Fruit fly (Drosophila melanogaster) whole organism, embryonic: ENCODE data around the gene CG3703.

ENCODE experiments used
- B-H2 ChIP-seq: fragments of 200-800 bp; sonication (Bioruptor generic); optimal IDR thresholded peaks from 2 replicates; lab custom pipeline; 2018; ENCODE audit warnings: missing biosample characterization, mild to moderate bottlenecking, missing genetic modification characterization
- CG10147 ChIP-seq: fragments of 200-800 bp; sonication (Bioruptor generic); optimal IDR thresholded peaks from 2 replicates; lab custom pipeline; 2019; ENCODE audit warnings: missing biosample characterization, mild to moderate bottlenecking, missing genetic modification characterization, moderate library complexity
- CG10321 ChIP-seq: fragments of 200-800 bp; sonication (Bioruptor generic); IDR thresholded peaks from 2 replicates; pipeline ENCODE4 v1.3.6; 2022; ENCODE audit warnings: missing biosample characterization, missing genetic modification characterization
- CG11695 ChIP-seq: fragments of 200-800 bp; sonication (Bioruptor generic); IDR thresholded peaks from 3 replicates; pipeline ENCODE4 v1.3.6; 2022; ENCODE audit warnings: missing biosample characterization, missing genetic modification characterization
- CG11723 ChIP-seq: fragments of 200-800 bp; sonication (Bioruptor generic); optimal IDR thresholded peaks from 2 replicates; lab custom pipeline; 2017; ENCODE audit warnings: missing biosample characterization, mild to moderate bottlenecking, missing genetic modification characterization
- CG12659 ChIP-seq: fragments of 200-800 bp; sonication (Bioruptor generic); optimal IDR thresholded peaks from 3 replicates; lab custom pipeline; 2017; ENCODE audit warnings: mild to moderate bottlenecking, missing biosample characterization, missing genetic modification reagents, missing genetic modification characterization
- CG15601 ChIP-seq: fragments of 200-800 bp; sonication (Bioruptor generic); optimal IDR thresholded peaks from 3 replicates; lab custom pipeline; 2019; ENCODE audit warnings: missing biosample characterization, mild to moderate bottlenecking, missing genetic modification characterization, moderate library complexity
- CG1603 ChIP-seq: fragments of 200-800 bp; sonication (Bioruptor generic); optimal IDR thresholded peaks from 2 replicates; lab custom pipeline; 2019; ENCODE audit warnings: missing biosample characterization, mild to moderate bottlenecking, missing genetic modification characterization, moderate library complexity
- CG2889 ChIP-seq: fragments of 200-800 bp; sonication (Bioruptor generic); IDR thresholded peaks from 3 replicates; pipeline ENCODE4 v1.3.6; 2022; ENCODE audit warnings: missing biosample characterization, missing genetic modification characterization
- CG32532 ChIP-seq: fragments of 200-800 bp; sonication (Bioruptor generic); IDR thresholded peaks from 2 replicates; pipeline ENCODE4 v1.3.6; 2022; ENCODE audit warnings: missing biosample characterization, missing genetic modification characterization
- CG3726 ChIP-seq: fragments of 200-800 bp; sonication (Bioruptor generic); IDR thresholded peaks from 3 replicates; pipeline ENCODE4, ENCODE4 v1.3.6; 2022; ENCODE audit warnings: missing biosample characterization, missing genetic modification characterization
- CG4820 ChIP-seq: fragments of 200-800 bp; sonication (Bioruptor generic); optimal IDR thresholded peaks from 3 replicates; lab custom pipeline; 2016; ENCODE audit warnings: missing biosample characterization, missing genetic modification characterization
- CG6654 ChIP-seq: fragments of 200-800 bp; sonication (Bioruptor generic); optimal IDR thresholded peaks from 2 replicates; lab custom pipeline; 2017; ENCODE audit warnings: missing biosample characterization, mild to moderate bottlenecking, missing genetic modification characterization
- CG6813 ChIP-seq: fragments of 200-800 bp; sonication (Bioruptor generic); optimal IDR thresholded peaks from 2 replicates; lab custom pipeline; 2017; ENCODE audit warnings: missing biosample characterization, missing genetic modification characterization, mild to moderate bottlenecking, moderate library complexity, missing genetic modification reagents
- CG7786 ChIP-seq: fragments of 200-800 bp; sonication (Bioruptor generic); optimal IDR thresholded peaks from 2 replicates; lab custom pipeline; 2016; ENCODE audit warnings: missing biosample characterization, missing genetic modification characterization
- CG8944 ChIP-seq: fragments of 200-800 bp; sonication (Bioruptor generic); optimal IDR thresholded peaks from 3 replicates; lab custom pipeline; 2016; ENCODE audit warnings: missing biosample characterization, missing genetic modification characterization
- Chrac-16 ChIP-seq: fragments of 200-800 bp; sonication (Bioruptor generic); optimal IDR thresholded peaks from 3 replicates; lab custom pipeline; 2016; ENCODE audit warnings: missing biosample characterization, missing genetic modification characterization
- Dip3 ChIP-seq: fragments of 200-800 bp; sonication (Bioruptor generic); optimal IDR thresholded peaks from 3 replicates; lab custom pipeline; 2016; ENCODE audit warnings: missing biosample characterization, missing genetic modification characterization
- ERR ChIP-seq: fragments of 200-800 bp; sonication (Bioruptor generic); optimal IDR thresholded peaks from 2 replicates; lab custom pipeline; 2016; ENCODE audit warnings: missing biosample characterization, missing genetic modification characterization
- Hr39 ChIP-seq: fragments of >200 bp; optimal IDR thresholded peaks from 2 replicates; lab custom pipeline; 2017
- Neu2 ChIP-seq: fragments of 200-800 bp; sonication (Bioruptor generic); optimal IDR thresholded peaks from 3 replicates; lab custom pipeline; 2016; ENCODE audit warnings: missing biosample characterization, missing genetic modification characterization, borderline replicate concordance
- Ptx1 ChIP-seq: fragments of 200-800 bp; sonication (Bioruptor generic); IDR thresholded peaks from 2 replicates; pipeline ENCODE4 v1.3.6; 2022; ENCODE audit warnings: missing biosample characterization, missing genetic modification characterization
- Taf1 ChIP-seq: fragments of 200-800 bp; sonication (Bioruptor generic); IDR thresholded peaks from 2 replicates; pipeline ENCODE4 v1.3.6; 2022; ENCODE audit warnings: missing biosample characterization, missing genetic modification characterization
- Vsx1 ChIP-seq: fragments of 200-800 bp; sonication (Bioruptor generic); optimal IDR thresholded peaks from 2 replicates; lab custom pipeline; 2017; ENCODE audit warnings: missing biosample characterization, mild to moderate bottlenecking, missing genetic modification characterization, missing genetic modification reagents
- ab ChIP-seq: fragments of 200-800 bp; sonication (Bioruptor generic); optimal IDR thresholded peaks from 2 replicates; lab custom pipeline; 2016; ENCODE audit warnings: missing biosample characterization, missing genetic modification characterization
- al ChIP-seq: fragments of 200-800 bp; sonication (Bioruptor generic); IDR thresholded peaks from 2 replicates; pipeline ENCODE4 v1.3.6; 2022; ENCODE audit warnings: missing biosample characterization, missing genetic modification characterization
- ato ChIP-seq: fragments of 200-800 bp; sonication (Bioruptor generic); IDR thresholded peaks from 2 replicates; pipeline ENCODE4 v1.3.6; 2022; ENCODE audit warnings: missing biosample characterization, missing genetic modification characterization; ENCODE audit not compliant: partially characterized antibody
- az2 ChIP-seq: fragments of 200-800 bp; sonication (Bioruptor generic); optimal IDR thresholded peaks from 3 replicates; lab custom pipeline; 2016; ENCODE audit warnings: missing biosample characterization, missing genetic modification characterization
- bab2 ChIP-seq: fragments of 200-800 bp; sonication (Bioruptor generic); optimal IDR thresholded peaks from 2 replicates; lab custom pipeline; 2016; ENCODE audit warnings: missing biosample characterization, missing genetic modification characterization
- corto ChIP-seq: fragments of 200-800 bp; sonication (Bioruptor generic); optimal IDR thresholded peaks from 2 replicates; lab custom pipeline; 2016; ENCODE audit warnings: missing biosample characterization, mild to moderate bottlenecking, missing genetic modification characterization, moderate library complexity
- crp ChIP-seq, 2 experiments: fragments of 200-800 bp; sonication (Bioruptor generic); optimal IDR thresholded peaks; 2 replicates in 1 of 2; 3 replicates in 1 of 2; lab custom pipeline; 2017; ENCODE audit warnings: missing biosample characterization in 2 of 2, missing genetic modification characterization in 2 of 2, mild to moderate bottlenecking in 1 of 2, moderate library complexity in 1 of 2
- danr ChIP-seq: fragments of 200-800 bp; sonication (Bioruptor generic); IDR thresholded peaks from 2 replicates; pipeline ENCODE4 v1.3.6; 2022; ENCODE audit warnings: missing biosample characterization, missing genetic modification characterization
- dati ChIP-seq: fragments of 200-800 bp; sonication (Bioruptor generic); IDR thresholded peaks from 2 replicates; pipeline ENCODE4 v1.3.6; 2022; ENCODE audit warnings: missing biosample characterization, missing genetic modification characterization
- emc ChIP-seq: fragments of 200-800 bp; sonication (Bioruptor generic); optimal IDR thresholded peaks from 2 replicates; lab custom pipeline; 2016; ENCODE audit warnings: missing biosample characterization, missing genetic modification characterization
- ems ChIP-seq: fragments of 200-800 bp; sonication (Bioruptor generic); optimal IDR thresholded peaks from 3 replicates; lab custom pipeline; 2016; ENCODE audit warnings: missing biosample characterization, missing genetic modification characterization
- eyg ChIP-seq: fragments of 200-800 bp; sonication (Bioruptor generic); optimal IDR thresholded peaks from 3 replicates; lab custom pipeline; 2016; ENCODE audit warnings: missing biosample characterization, missing genetic modification characterization
- ftz-f1 ChIP-seq: fragments of 200-800 bp; sonication (Bioruptor generic); optimal IDR thresholded peaks from 2 replicates; lab custom pipeline; 2016; ENCODE audit warnings: missing biosample characterization, missing genetic modification characterization
- gcm2 ChIP-seq: fragments of 200-800 bp; sonication (Bioruptor generic); optimal IDR thresholded peaks from 2 replicates; lab custom pipeline; 2016; ENCODE audit warnings: missing biosample characterization, missing genetic modification characterization
- hb ChIP-seq: fragments of 200-800 bp; sonication (Bioruptor generic); IDR thresholded peaks from 3 replicates; pipeline ENCODE4 v1.3.6; 2022; ENCODE audit warnings: missing biosample characterization, missing genetic modification characterization; ENCODE audit not compliant: partially characterized antibody
- odd ChIP-seq: fragments of 200-800 bp; sonication (Bioruptor generic); optimal IDR thresholded peaks from 2 replicates; lab custom pipeline; 2017; ENCODE audit warnings: missing biosample characterization, mild to moderate bottlenecking, missing genetic modification characterization
- pan ChIP-seq, 4 experiments: fragments of >200 bp in 3 of 4; fragments of 200-800 bp in 1 of 4; sonication (Bioruptor generic) in 1 of 4; optimal IDR thresholded peaks in 3 of 4; IDR thresholded peaks in 1 of 4; 2 replicates each; pipeline versions ENCODE4 v1.3.6 to Lab custom; 2017 to 2022; ENCODE audit warnings: missing biosample characterization in 2 of 4, missing genetic modification characterization in 2 of 4, mixed read lengths in 1 of 4
- pho ChIP-seq: fragments of 200-800 bp; sonication (Bioruptor generic); optimal IDR thresholded peaks from 2 replicates; lab custom pipeline; 2016; ENCODE audit warnings: missing biosample characterization, missing genetic modification characterization
- rib ChIP-seq: fragments of 200-800 bp; sonication (Bioruptor generic); IDR thresholded peaks from 2 replicates; pipeline ENCODE4 v1.3.6; 2022; ENCODE audit warnings: missing biosample characterization, missing genetic modification characterization
- row ChIP-seq: fragments of 200-800 bp; sonication (Bioruptor generic); IDR thresholded peaks from 3 replicates; pipeline ENCODE4 v1.3.6; 2022; ENCODE audit warnings: missing biosample characterization, missing genetic modification characterization
- sens ChIP-seq: fragments of 200-800 bp; sonication (Bioruptor generic); peaks from one replicate; lab custom pipeline; 2016; ENCODE audit warnings: missing biosample characterization, missing genetic modification characterization
- sens-2 ChIP-seq: fragments of 200-800 bp; sonication (Bioruptor generic); IDR thresholded peaks from 2 replicates; pipeline ENCODE4 v1.3.6; 2022; ENCODE audit warnings: missing biosample characterization, missing genetic modification characterization
- seq ChIP-seq: fragments of 200-800 bp; sonication (Bioruptor generic); IDR thresholded peaks from 2 replicates; pipeline ENCODE4 v1.3.6; 2022; ENCODE audit warnings: missing biosample characterization, missing genetic modification characterization
- tio ChIP-seq: fragments of 200-800 bp; sonication (Bioruptor generic); optimal IDR thresholded peaks from 2 replicates; lab custom pipeline; 2017; ENCODE audit warnings: missing biosample characterization, missing genetic modification characterization, inconsistent platforms
- twi ChIP-seq: fragments of 200-800 bp; optimal IDR thresholded peaks from 2 replicates; lab custom pipeline; 2019; ENCODE audit warnings: missing biosample characterization, mild to moderate bottlenecking, missing genetic modification characterization, moderate library complexity

The CG3703 gene

dm6 chrX:900725-901345 lies 44.7 kb downstream of the CG3703 start (continued):
- TF ChIP-seq Chrac-16 (peak; percentile 69), CG2889 (GFP tag; lab: Robert Waterston, UW) (0 out of 3 replicates have a peak, but pooled peaks have one; percentile 20), odd (GFP tag; lab: Kevin White, UChicago) (peak; percentile 52), twi (tag; lab: Kevin White, UChicago) (peak; percentile 33), Neu2 (no peak), CG12659 (GFP tag; lab: Kevin White, UChicago) (peak; percentile 71), CG8944 (peak; percentile 76), Hr39 (lab: Kevin White, UChicago) (no peak), CG6813 (GFP tag; lab: Kevin White, UChicago) (peak; percentile 63), CG10147 (GFP tag; lab: Kevin White, UChicago) (peak; percentile 62), dati (GFP tag; lab: Robert Waterston, UW) (0 out of 2 replicates have a peak, but pooled peaks have one; percentile 32), eyg (GFP tag; lab: Kevin White, UChicago) (peak; percentile 38), gcm2 (GFP tag; lab: Kevin White, UChicago) (peak; percentile 37), Ptx1 (GFP tag; lab: Robert Waterston, UW) (peak; percentile 89), row (GFP tag; lab: Robert Waterston, UW) (peak; percentile 95), ems (peak; percentile 65), sens-2 (GFP tag; lab: Robert Waterston, UW) (peak; percentile 53; the same call in 1 of the 2 replicates), B-H2 (GFP tag; lab: Kevin White, UChicago) (peak; percentile 30), tio (GFP tag; lab: Kevin White, UChicago) (peak; percentile 38), CG15601 (peak; percentile 45), bab2 (GFP tag; lab: Kevin White, UChicago) (peak; percentile 76), emc (GFP tag; lab: Kevin White, UChicago) (peak; percentile 48), ato (no peak), CG1603 (peak; percentile 93), corto (GFP tag; lab: Kevin White, UChicago) (peak; percentile 59), rib (GFP tag; lab: Robert Waterston, UW) (peak; percentile 61; the same call in 1 of the 2 replicates), CG11695 (GFP tag; lab: Robert Waterston, UW) (peak; percentile 83), CG7786 (GFP tag; lab: Kevin White, UChicago) (peak; percentile 78), CG11723 (GFP tag; lab: Kevin White, UChicago) (peak; percentile 60), pho (GFP tag; lab: Kevin White, UChicago) (peak; percentile 60), pan (optimal IDR thresholded peaks at IDR 0.05; lab: Kevin White, UChicago) (no peak), pan (GFP tag; optimal IDR thresholded peaks at IDR 0.05 in 1 of 2, IDR thresholded peaks at IDR 0.05 in 1 of 2) (peak in 1 of 2 experiments; percentile 84), ab (GFP tag; lab: Kevin White, UChicago) (no peak), Vsx1 (GFP tag; lab: Kevin White, UChicago) (peak; percentile 26), seq (GFP tag; lab: Robert Waterston, UW) (peak; percentile 83), sens (peak; percentile 97), ftz-f1 (no peak), crp (GFP tag; optimal IDR thresholded peaks at IDR 0.05; lab: Kevin White, UChicago) (peak in 1 of 2 experiments; percentile 20), az2 (GFP tag; lab: Kevin White, UChicago) (peak; percentile 82), Taf1 (0 out of 2 replicates have a peak, but pooled peaks have one; percentile 34), CG6654 (GFP tag; lab: Kevin White, UChicago) (peak; percentile 14), ERR (GFP tag; lab: Kevin White, UChicago) (peak; percentile 69), CG10321 (GFP tag; lab: Robert Waterston, UW) (peak; percentile 45; the same call in 1 of the 2 replicates), CG32532 (peak; percentile 81), hb (GFP tag; lab: Robert Waterston, UW) (no peak), Dip3 (GFP tag; lab: Kevin White, UChicago) (peak; percentile 62), al (GFP tag; lab: Robert Waterston, UW) (peak; percentile 52; the same call in 1 of the 2 replicates), CG3726 (GFP tag; lab: Robert Waterston, UW) (peak; percentile 58; the same call in 1 of the 3 replicates), CG4820 (GFP tag; lab: Kevin White, UChicago) (peak; percentile 61), danr (GFP tag; lab: Robert Waterston, UW) (peak; percentile 66)
